Worm (Caenorhabditis elegans): ENCODE data around the gene spdl-1.

spdl-1 gene

DNA sequence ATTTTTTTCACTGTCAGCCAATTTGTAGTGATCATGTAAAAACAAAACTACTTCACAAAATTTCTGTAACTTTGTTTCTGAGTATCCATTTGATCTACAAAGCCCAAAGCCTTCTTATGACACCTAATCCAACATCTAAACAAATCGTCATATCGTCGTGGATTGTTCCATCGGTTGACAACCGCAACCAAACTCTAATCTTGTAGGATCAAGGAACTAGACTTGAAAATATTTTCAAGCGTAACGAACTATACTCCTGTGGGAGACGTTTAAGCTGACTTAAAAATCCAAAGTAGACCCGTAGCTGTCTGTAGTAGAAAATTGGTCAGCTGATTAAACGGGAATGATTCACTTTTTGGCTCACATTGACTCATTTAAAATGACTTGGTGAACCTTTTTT, 48.2 kb downstream of the spdl-1 start:
- TF ChIP-seq dsc-1 (tag; optimal IDR thresholded peaks at IDR 0.05) (peak; percentile 3), mef-2 (tag; optimal IDR thresholded peaks at IDR 0.05) (no peak)

DNA sequence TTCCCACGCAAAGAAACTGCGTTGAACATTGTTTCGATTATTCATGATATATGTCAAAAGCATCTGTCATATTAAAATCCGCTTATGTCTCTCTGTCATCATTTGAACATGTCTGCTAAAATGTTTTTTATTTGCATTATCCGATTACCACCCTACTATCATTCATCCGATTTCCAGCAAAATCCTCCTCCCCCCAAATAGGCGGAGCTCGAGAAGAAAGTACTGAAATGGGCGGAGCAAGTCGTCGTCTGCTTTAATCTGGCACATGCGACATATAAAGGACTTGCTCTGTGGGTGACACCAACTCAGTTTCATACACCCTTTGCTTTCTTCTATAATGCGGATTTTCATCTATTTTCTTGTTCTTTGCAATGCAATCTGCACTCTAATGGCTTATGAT, 50.7 kb downstream of the spdl-1 start, which contains the start of gene T09A5.14:
T09A5.14 (plus strand) TSS at position 301 of the 400 bp plus-strand sequence.
- TF ChIP-seq zip-4 (GFP tag; optimal IDR thresholded peaks at IDR 0.05) (no peak), unc-62 (GFP tag; optimal IDR thresholded peaks at IDR 0.05) (no peak), lin-15B (tag; optimal IDR thresholded peaks at IDR 0.05) (no peak), dsc-1 (tag; optimal IDR thresholded peaks at IDR 0.05) (peak; percentile 46), mep-1 (tag; optimal IDR thresholded peaks at IDR 0.05) (no peak), swsn-7 (tag; optimal IDR thresholded peaks at IDR 0.05) (no peak), nhr-237 (tag; optimal IDR thresholded peaks at IDR 0.05) (no peak), lin-35 (GFP tag; optimal IDR thresholded peaks at IDR 0.05) (no peak), snpc-4 (tag; optimal IDR thresholded peaks at IDR 0.05) (no peak)

Measured in whole organism, L1 larva.